Worm (Caenorhabditis elegans) whole organism, L2 larva: ENCODE results near the gene spop-1.

Source experiments
- C34F6.9 ChIP-seq: fragments of 150-350 bp; optimal IDR thresholded peaks from 2 replicates; lab custom pipeline; 2014; ENCODE audit warnings: missing biosample characterization, missing genetic modification characterization
- F13H6.1 ChIP-seq: sonication (generic microtip); optimal IDR thresholded peaks from 2 replicates; lab custom pipeline; 2016; ENCODE audit warnings: missing genetic modification characterization, missing compliant biosample characterization
- R02D3.7 ChIP-seq: fragments of 150-350 bp; optimal IDR thresholded peaks from 2 replicates; lab custom pipeline; 2014; ENCODE audit warnings: missing biosample characterization, missing genetic modification characterization
- Y55F3AM.14 ChIP-seq: fragments of 200-800 bp; sonication (Bioruptor generic); optimal IDR thresholded peaks from 2 replicates; lab custom pipeline; 2018; ENCODE audit warnings: mild to moderate bottlenecking, missing genetic modification characterization, missing compliant biosample characterization
- ZK546.5 ChIP-seq: sonication (generic microtip); optimal IDR thresholded peaks from 2 replicates; lab custom pipeline; 2017; ENCODE audit warnings: missing biosample characterization, missing genetic modification characterization
- alr-1 ChIP-seq: fragments of 150-350 bp; optimal IDR thresholded peaks from 2 replicates; lab custom pipeline; 2014; ENCODE audit warnings: missing biosample characterization, missing genetic modification characterization
- aly-2 ChIP-seq: fragments of 150-350 bp; optimal IDR thresholded peaks from 2 replicates; lab custom pipeline; 2014; ENCODE audit warnings: missing biosample characterization, missing genetic modification characterization
- ama-1 ChIP-seq: fragments of 150-350 bp; optimal IDR thresholded peaks from 2 replicates; lab custom pipeline; 2018; ENCODE audit warnings: inconsistent platforms
- blmp-1 ChIP-seq: sonication (generic microtip); optimal IDR thresholded peaks from 2 replicates; lab custom pipeline; 2017; ENCODE audit warnings: missing genetic modification characterization, mild to moderate bottlenecking, missing compliant biosample characterization, antibody characterized with exemption, moderate library complexity; ENCODE audit not compliant: insufficient read depth
- ceh-16 ChIP-seq: fragments of 150-350 bp; optimal IDR thresholded peaks from 2 replicates; lab custom pipeline; 2014; ENCODE audit warnings: missing biosample characterization, missing genetic modification characterization
- ceh-82 ChIP-seq: fragments of 150-350 bp; optimal IDR thresholded peaks from 2 replicates; lab custom pipeline; 2014; ENCODE audit warnings: missing biosample characterization, missing genetic modification characterization
- crh-2 ChIP-seq: sonication (generic microtip); optimal IDR thresholded peaks from 2 replicates; lab custom pipeline; 2017; ENCODE audit warnings: missing biosample characterization, missing genetic modification characterization
- dmd-4 ChIP-seq: sonication (generic microtip); optimal IDR thresholded peaks from 2 replicates; lab custom pipeline; 2017; ENCODE audit warnings: missing biosample characterization, missing genetic modification characterization
- egl-27 ChIP-seq: sonication (generic microtip); optimal IDR thresholded peaks from 3 replicates; lab custom pipeline; 2017; ENCODE audit warnings: missing biosample characterization, missing genetic modification reagents, missing genetic modification characterization
- elt-1 ChIP-seq: fragments of 150-350 bp; optimal IDR thresholded peaks from 2 replicates; lab custom pipeline; 2014; ENCODE audit warnings: missing biosample characterization, missing genetic modification characterization
- elt-3 ChIP-seq: sonication (generic microtip); optimal IDR thresholded peaks from 2 replicates; lab custom pipeline; 2017; ENCODE audit warnings: missing biosample characterization, missing genetic modification characterization
- fos-1 ChIP-seq: fragments of 150-350 bp; optimal IDR thresholded peaks from 2 replicates; lab custom pipeline; 2014; ENCODE audit warnings: missing biosample characterization, missing genetic modification characterization
- gmeb-1 ChIP-seq: fragments of 150-350 bp; optimal IDR thresholded peaks from 2 replicates; lab custom pipeline; 2014; ENCODE audit warnings: missing biosample characterization, missing genetic modification characterization
- lin-11 ChIP-seq: fragments of 150-350 bp; sonication (generic microtip); optimal IDR thresholded peaks from 2 replicates; lab custom pipeline; 2014; ENCODE audit warnings: missing biosample characterization, missing genetic modification characterization, inconsistent platforms, mixed read lengths
- lin-13 ChIP-seq: fragments of 150-350 bp; optimal IDR thresholded peaks from 2 replicates; lab custom pipeline; 2014; ENCODE audit warnings: missing biosample characterization, missing genetic modification reagents, missing genetic modification characterization
- lin-39 ChIP-seq: fragments of 150-350 bp; optimal IDR thresholded peaks from 2 replicates; lab custom pipeline; 2014; ENCODE audit warnings: missing biosample characterization, missing genetic modification reagents, missing genetic modification characterization
- lsy-2 ChIP-seq, 2 experiments: fragments of 150-350 bp in 1 of 2; sonication (generic microtip) in 1 of 2; optimal IDR thresholded peaks; 2 replicates each; lab custom pipeline; 2014 to 2017; ENCODE audit warnings: missing biosample characterization in 2 of 2, missing genetic modification characterization in 2 of 2
- mab-5 ChIP-seq: fragments of 150-350 bp; optimal IDR thresholded peaks from 2 replicates; lab custom pipeline; 2014; ENCODE audit warnings: missing biosample characterization, missing genetic modification characterization
- mbf-1 ChIP-seq: sonication (generic microtip); optimal IDR thresholded peaks from 2 replicates; lab custom pipeline; 2017; ENCODE audit warnings: missing biosample characterization, missing genetic modification characterization
- mdl-1 ChIP-seq, 2 experiments: fragments of 150-350 bp in 1 of 2; sonication (generic microtip) in 1 of 2; optimal IDR thresholded peaks; 2 replicates each; lab custom pipeline; 2017; ENCODE audit warnings: missing biosample characterization in 2 of 2, missing genetic modification characterization in 2 of 2
- nhr-10 ChIP-seq: sonication (generic microtip); optimal IDR thresholded peaks from 2 replicates; lab custom pipeline; 2017; ENCODE audit warnings: missing biosample characterization, missing genetic modification characterization
- nhr-11 ChIP-seq: fragments of 150-350 bp; optimal IDR thresholded peaks from 2 replicates; lab custom pipeline; 2014; ENCODE audit warnings: missing biosample characterization, missing genetic modification characterization
- nhr-12 ChIP-seq: fragments of 150-350 bp; optimal IDR thresholded peaks from 2 replicates; lab custom pipeline; 2014; ENCODE audit warnings: missing biosample characterization, missing genetic modification characterization
- nhr-129 ChIP-seq: fragments of 150-350 bp; optimal IDR thresholded peaks from 2 replicates; lab custom pipeline; 2014; ENCODE audit warnings: missing biosample characterization, missing genetic modification characterization
- nhr-21 ChIP-seq: fragments of 150-350 bp; optimal IDR thresholded peaks from 2 replicates; lab custom pipeline; 2014; ENCODE audit warnings: missing biosample characterization, missing genetic modification characterization
- nhr-23 ChIP-seq: fragments of 150-350 bp; optimal IDR thresholded peaks from 2 replicates; lab custom pipeline; 2014; ENCODE audit warnings: missing biosample characterization, missing genetic modification reagents, missing genetic modification characterization
- nhr-237 ChIP-seq: fragments of 150-350 bp; optimal IDR thresholded peaks from 2 replicates; lab custom pipeline; 2014; ENCODE audit warnings: missing biosample characterization, missing genetic modification characterization
- nhr-25 ChIP-seq: fragments of 150-350 bp; sonication (generic microtip); optimal IDR thresholded peaks from 3 replicates; lab custom pipeline; 2014; ENCODE audit warnings: missing biosample characterization, missing genetic modification characterization
- nhr-6 ChIP-seq: fragments of 150-350 bp; optimal IDR thresholded peaks from 2 replicates; lab custom pipeline; 2014; ENCODE audit warnings: missing biosample characterization, missing genetic modification characterization
- nhr-77 ChIP-seq: fragments of 150-350 bp; optimal IDR thresholded peaks from 2 replicates; lab custom pipeline; 2014; ENCODE audit warnings: missing biosample characterization, missing genetic modification characterization
- peb-1 ChIP-seq: fragments of 150-350 bp; optimal IDR thresholded peaks from 2 replicates; lab custom pipeline; 2014; ENCODE audit warnings: missing biosample characterization, missing genetic modification characterization
- sem-4 ChIP-seq: fragments of 150-350 bp; optimal IDR thresholded peaks from 2 replicates; lab custom pipeline; 2014; ENCODE audit warnings: missing biosample characterization, missing genetic modification reagents, missing genetic modification characterization
- skn-1 ChIP-seq: sonication (generic microtip); optimal IDR thresholded peaks from 2 replicates; lab custom pipeline; 2017; ENCODE audit warnings: missing biosample characterization, missing genetic modification characterization
- sma-3 ChIP-seq: sonication (generic microtip); optimal IDR thresholded peaks from 2 replicates; lab custom pipeline; 2016; ENCODE audit warnings: missing genetic modification reagents, missing genetic modification characterization, missing compliant biosample characterization
- sma-9 ChIP-seq, 2 experiments: fragments of 150-350 bp in 1 of 2; sonication (generic microtip) in 1 of 2; optimal IDR thresholded peaks; 2 replicates each; lab custom pipeline; 2014 to 2016; ENCODE audit warnings: missing genetic modification characterization in 2 of 2, mild to moderate bottlenecking in 1 of 2, missing biosample characterization in 1 of 2, missing compliant biosample characterization in 1 of 2, missing genetic modification reagents in 1 of 2, moderate library complexity in 1 of 2
- snpc-4 ChIP-seq: fragments of 150-350 bp; optimal IDR thresholded peaks from 2 replicates; lab custom pipeline; 2014; ENCODE audit warnings: missing biosample characterization, missing genetic modification characterization
- unc-39 ChIP-seq: fragments of 150-350 bp; optimal IDR thresholded peaks from 2 replicates; lab custom pipeline; 2014; ENCODE audit warnings: missing biosample characterization, missing genetic modification characterization
- unc-55 ChIP-seq: fragments of 150-350 bp; sonication (generic microtip); optimal IDR thresholded peaks from 3 replicates; lab custom pipeline; 2014; ENCODE audit warnings: missing biosample characterization, missing genetic modification reagents, missing genetic modification characterization
- unc-62 ChIP-seq: fragments of 150-350 bp; optimal IDR thresholded peaks from 2 replicates; lab custom pipeline; 2014; ENCODE audit warnings: missing biosample characterization, missing genetic modification reagents, missing genetic modification characterization
- zag-1 ChIP-seq: fragments of 150-350 bp; optimal IDR thresholded peaks from 2 replicates; lab custom pipeline; 2014; ENCODE audit warnings: missing biosample characterization, missing genetic modification characterization
- ztf-1 ChIP-seq: fragments of 200-800 bp; sonication (Bioruptor generic); conservative IDR thresholded peaks from 2 replicates; pipeline ENCODE4 v1.3.6; 2022; ENCODE audit warnings: missing genetic modification characterization, missing compliant biosample characterization
- ztf-11 ChIP-seq: sonication (generic microtip); optimal IDR thresholded peaks from 2 replicates; lab custom pipeline; 2017; ENCODE audit warnings: missing biosample characterization, missing genetic modification characterization
- ztf-4 ChIP-seq: fragments of 150-350 bp; optimal IDR thresholded peaks from 2 replicates; lab custom pipeline; 2014; ENCODE audit warnings: missing biosample characterization, missing genetic modification characterization

Gene spop-1

DNA sequence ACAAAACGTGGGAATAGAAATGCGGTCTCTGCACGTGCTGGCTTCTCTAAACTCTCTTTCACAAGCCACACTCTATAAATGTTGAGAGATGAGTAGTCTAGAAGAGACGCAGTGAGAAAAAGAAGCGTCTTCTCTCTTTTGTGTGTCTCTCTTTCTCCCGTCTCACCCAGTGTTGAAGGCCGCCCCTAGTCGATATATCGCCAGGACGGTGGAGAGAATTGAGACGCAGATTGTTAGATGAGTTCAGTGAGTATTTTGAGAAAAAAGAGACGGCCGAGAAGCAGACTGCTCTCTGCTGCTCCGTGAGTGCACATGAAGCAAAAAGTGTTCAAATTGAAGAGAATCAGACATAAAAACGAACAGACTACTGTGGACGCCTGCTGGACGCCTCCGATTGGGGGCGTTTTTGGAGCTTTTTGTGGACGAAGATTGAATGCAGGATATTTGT is 1.3 kb downstream of the spop-1 start:
- TF ChIP-seq nhr-21 (tag; lab: Kevin White, UChicago) (peak; percentile 85), nhr-12 (no peak), mab-5 (tag; lab: Kevin White, UChicago) (peak; percentile 85), nhr-11 (tag; lab: Kevin White, UChicago) (no peak), gmeb-1 (tag; lab: Kevin White, UChicago) (peak; percentile 77), sma-3 (GFP tag; lab: Kevin White, UChicago) (peak; percentile 77), elt-1 (tag; lab: Kevin White, UChicago) (no peak), R02D3.7 (tag; lab: Kevin White, UChicago) (peak; percentile 18), ZK546.5 (tag; lab: Kevin White, UChicago) (peak; percentile 42), ztf-1 (no peak), ceh-82 (tag; lab: Kevin White, UChicago) (peak; percentile 45), lin-39 (tag; lab: Kevin White, UChicago) (no peak), sem-4 (tag; lab: Kevin White, UChicago) (peak; percentile 85), F13H6.1 (tag; lab: Kevin White, UChicago) (peak; percentile 97), unc-55 (GFP tag; lab: Kevin White, UChicago) (peak; percentile 92), nhr-23 (tag; lab: Kevin White, UChicago) (no peak), nhr-77 (tag; lab: Kevin White, UChicago) (peak; percentile 59), zag-1 (tag; lab: Kevin White, UChicago) (peak; percentile 86), ztf-4 (tag; lab: Kevin White, UChicago) (peak; percentile 86), Y55F3AM.14 (GFP tag; lab: Kevin White, UChicago) (peak; percentile 22), mdl-1 (tag; optimal IDR thresholded peaks at IDR 0.05; lab: Kevin White, UChicago) (peak; percentile 96 to 97), crh-2 (tag; lab: Kevin White, UChicago) (peak; percentile 90), ama-1 (lab: Kevin White, UChicago) (no peak), snpc-4 (tag; lab: Kevin White, UChicago) (peak; percentile 54), fos-1 (peak; percentile 80), peb-1 (tag; lab: Kevin White, UChicago) (no peak), lin-13 (GFP tag; lab: Kevin White, UChicago) (peak; percentile 83), nhr-25 (tag; lab: Kevin White, UChicago) (peak; percentile 77), dmd-4 (tag; lab: Kevin White, UChicago) (no peak), nhr-129 (tag; lab: Kevin White, UChicago) (peak; percentile 91), egl-27 (peak; percentile 94), sma-9 (GFP tag; optimal IDR thresholded peaks at IDR 0.05; lab: Kevin White, UChicago) (peak; percentile 94), sma-9 (tag; optimal IDR thresholded peaks at IDR 0.05; lab: Kevin White, UChicago) (no peak), skn-1 (tag; lab: Kevin White, UChicago) (no peak), alr-1 (no peak), nhr-6 (tag; lab: Kevin White, UChicago) (peak; percentile 89), unc-39 (no peak), C34F6.9 (tag; lab: Kevin White, UChicago) (peak; percentile 97), aly-2 (tag; lab: Kevin White, UChicago) (no peak), lsy-2 (tag; optimal IDR thresholded peaks at IDR 0.05; lab: Kevin White, UChicago) (peak; percentile 81 to 94), blmp-1 (tag; lab: Kevin White, UChicago) (peak; percentile 20), elt-3 (tag; lab: Kevin White, UChicago) (no peak), unc-62 (GFP tag; lab: Kevin White, UChicago) (peak; percentile 80), nhr-237 (tag; lab: Kevin White, UChicago) (peak; percentile 60), ceh-16 (tag; lab: Kevin White, UChicago) (no peak), nhr-10 (tag; lab: Kevin White, UChicago) (no peak), lin-11 (tag; lab: Kevin White, UChicago) (peak; percentile 84), ztf-11 (no peak), mbf-1 (no peak)
